Worm (Caenorhabditis elegans) whole organism, midembryonic: ENCODE results near the gene D1046.2.

Source experiments
- T22C8.4 ChIP-seq: fragments of 200-800 bp; sonication (Bioruptor generic); IDR thresholded peaks from 2 replicates; pipeline ENCODE4 v1.3.6; 2022; ENCODE audit warnings: missing genetic modification characterization, missing compliant biosample characterization
- flt-1 ChIP-seq: fragments of 200-800 bp; sonication (Bioruptor generic); IDR thresholded peaks from 2 replicates; pipeline ENCODE4 v1.3.6; 2022; ENCODE audit warnings: missing genetic modification characterization, missing compliant biosample characterization
- klf-2 ChIP-seq: fragments of 200-800 bp; sonication (Bioruptor generic); conservative IDR thresholded peaks from 2 replicates; pipeline ENCODE4 v1.3.6; 2022; ENCODE audit warnings: missing genetic modification reagents, missing genetic modification characterization, missing compliant biosample characterization
- med-1 ChIP-seq: sonication (generic microtip); optimal IDR thresholded peaks from 2 replicates; lab custom pipeline; 2017; ENCODE audit warnings: missing genetic modification characterization, mild to moderate bottlenecking, missing compliant biosample characterization, antibody characterized with exemption, missing genetic modification reagents; ENCODE audit not compliant: insufficient read depth
- tab-1 ChIP-seq: fragments of 200-800 bp; sonication (Bioruptor generic); IDR thresholded peaks from 2 replicates; pipeline ENCODE4 v1.3.6; 2022; ENCODE audit warnings: missing genetic modification characterization, missing compliant biosample characterization

- no peak for TF ChIP-seq tab-1
- TF ChIP-seq flt-1 (GFP tag; lab: Robert Waterston, UW): no peak
- TF ChIP-seq T22C8.4 (GFP tag; lab: Robert Waterston, UW): no peak
- TF ChIP-seq klf-2 (GFP tag; lab: Robert Waterston, UW): no peak
- no peak for TF ChIP-seq med-1 (GFP tag; lab: Kevin White, UChicago)
These were observed 26.2 kb upstream of the D1046.2 start for ce11 chrIV:8951953-8952567.
